Worm (Caenorhabditis elegans): Measurements from ENCODE around the gene tyr-1.

DNA sequence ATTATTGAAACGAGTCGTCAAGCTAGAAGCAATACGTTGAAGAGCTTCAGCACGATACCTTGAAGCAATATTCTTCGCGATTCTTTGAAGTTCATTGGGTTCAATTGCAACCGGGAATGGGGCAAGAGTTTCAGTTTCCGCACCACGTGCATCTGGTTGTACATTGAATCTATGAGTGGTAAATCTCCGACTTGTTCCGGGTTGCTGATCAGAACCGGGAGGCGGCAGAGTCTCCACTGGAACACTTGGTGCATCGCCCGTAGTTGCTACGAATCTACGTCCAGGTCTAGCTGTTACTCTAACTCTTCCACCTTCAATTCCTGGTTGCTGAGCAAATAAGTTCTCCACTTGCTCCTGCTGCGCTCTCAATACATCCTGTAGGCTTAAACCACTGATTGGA is 15.5 kb downstream of the tyr-1 start:
- TF ChIP-seq hnd-1 (tag; optimal IDR thresholded peaks at IDR 0.05) (no peak), flt-1 (GFP tag; IDR thresholded peaks at IDR 0.05) (no peak), tbx-37 (GFP tag; conservative IDR thresholded peaks at IDR 0.05) (no peak), scrt-1 (GFP tag; IDR thresholded peaks at IDR 0.05) (no peak), ama-1 (optimal IDR thresholded peaks at IDR 0.05) (no peak), ets-7 (tag; optimal IDR thresholded peaks at IDR 0.05) (no peak), B0310.2 (tag; optimal IDR thresholded peaks at IDR 0.05) (no peak), hmg-4 (GFP tag; optimal IDR thresholded peaks at IDR 0.05) (no peak), F13C5.2 (tag; optimal IDR thresholded peaks at IDR 0.05) (no peak), sea-1 (GFP tag; conservative IDR thresholded peaks at IDR 0.05) (no peak), hmbx-1 (tag; optimal IDR thresholded peaks at IDR 0.05) (no peak), aly-1 (tag; optimal IDR thresholded peaks at IDR 0.05) (no peak), ceh-13 (GFP tag; optimal IDR thresholded peaks at IDR 0.05) (no peak)
